Fruit fly (Drosophila melanogaster): Measurements from ENCODE around the gene Arf1.

Arf1 gene

dm6 chr3L:22871030-22871844 is 794 bp downstream of the Arf1 start (continued):
- TF ChIP-seq CG7786 (GFP tag; optimal IDR thresholded peaks at IDR 0.05) (peak; percentile 33), zen2 (GFP tag; IDR thresholded peaks at IDR 0.05; ENCODE audit: partially characterized antibody) (peak; percentile 43; the same call in 2 of the 3 replicates), CG18764 (GFP tag; optimal IDR thresholded peaks at IDR 0.05) (no peak), Atf3 (GFP tag; optimal IDR thresholded peaks at IDR 0.05) (no peak), ab (GFP tag; optimal IDR thresholded peaks at IDR 0.05) (no peak), Dp (GFP tag; optimal IDR thresholded peaks at IDR 0.05) (no peak), CG17568 (GFP tag; optimal IDR thresholded peaks at IDR 0.05) (no peak), CG18476 (GFP tag; optimal IDR thresholded peaks at IDR 0.05) (no peak), yki (optimal IDR thresholded peaks at IDR 0.05) (no peak), ATbp (GFP tag; optimal IDR thresholded peaks at IDR 0.05) (no peak), wor (GFP tag; IDR thresholded peaks at IDR 0.05) (no peak), CG10321 (GFP tag; IDR thresholded peaks at IDR 0.05) (no peak), Dref (GFP tag; IDR thresholded peaks at IDR 0.05) (peak; percentile 68), hb (GFP tag; IDR thresholded peaks at IDR 0.05; ENCODE audit: partially characterized antibody) (peak; percentile 17; the same call in 1 of the 3 replicates), CG6689 (GFP tag; IDR thresholded peaks at IDR 0.05) (no peak), zf30C (GFP tag; optimal IDR thresholded peaks at IDR 0.05) (no peak), CG17359 (tag; optimal IDR thresholded peaks at IDR 0.05) (no peak), pzg (GFP tag; optimal IDR thresholded peaks at IDR 0.05) (peak; percentile 1), crc (GFP tag; optimal IDR thresholded peaks at IDR 0.05) (no peak), Oaz (GFP tag; IDR thresholded peaks at IDR 0.05) (no peak), CG4360 (GFP tag; IDR thresholded peaks at IDR 0.05) (no peak), zfh1 (GFP tag; IDR thresholded peaks at IDR 0.05) (no peak), CG1792 (GFP tag; optimal IDR thresholded peaks at IDR 0.05) (no peak), CG11560 (tag; IDR thresholded peaks at IDR 0.05) (no peak), dysf (GFP tag; IDR thresholded peaks at IDR 0.05) (peak; percentile 54; the same call in 2 of the 3 replicates), CG2199 (GFP tag; IDR thresholded peaks at IDR 0.05) (no peak), CG4854 (GFP tag; optimal IDR thresholded peaks at IDR 0.05) (no peak), cwo (GFP tag; optimal IDR thresholded peaks at IDR 0.05) (no peak), CG17328 (GFP tag; IDR thresholded peaks at IDR 0.05) (no peak), CG15479 (GFP tag; optimal IDR thresholded peaks at IDR 0.05) (peak; percentile 52), hth (optimal IDR thresholded peaks at IDR 0.05) (no peak), fd96Cb (tag; optimal IDR thresholded peaks at IDR 0.05) (no peak), danr (GFP tag; IDR thresholded peaks at IDR 0.05) (no peak), bbx (GFP tag; IDR thresholded peaks at IDR 0.05; ENCODE audit: partially characterized antibody) (peak; percentile 67), peb (GFP tag; IDR thresholded peaks at IDR 0.05) (no peak), CG1647 (GFP tag; optimal IDR thresholded peaks at IDR 0.05) (no peak), jigr1 (GFP tag; IDR thresholded peaks at IDR 0.05) (no peak), Hand (GFP tag; optimal IDR thresholded peaks at IDR 0.05) (no peak), CG10979 (tag; optimal IDR thresholded peaks at IDR 0.05) (no peak), sug (tag; optimal IDR thresholded peaks at IDR 0.05) (no peak), kay (GFP tag; optimal IDR thresholded peaks at IDR 0.05) (no peak), CG7839 (tag; optimal IDR thresholded peaks at IDR 0.05) (no peak), sob (GFP tag; IDR thresholded peaks at IDR 0.05) (peak; percentile 14; the same call in 1 of the 2 replicates), CG34422 (GFP tag; IDR thresholded peaks at IDR 0.05) (peak; percentile 65; the same call in 2 of the 3 replicates), CG4404 (GFP tag; IDR thresholded peaks at IDR 0.05) (no peak), CG33557 (GFP tag; optimal IDR thresholded peaks at IDR 0.05) (no peak), dmrt11E (tag; optimal IDR thresholded peaks at IDR 0.05) (no peak), Dfd (GFP tag; optimal IDR thresholded peaks at IDR 0.05) (no peak), zen (tag; optimal IDR thresholded peaks at IDR 0.05) (no peak), CG3847 (GFP tag; IDR thresholded peaks at IDR 0.05) (peak; percentile 39), chn (GFP tag; optimal IDR thresholded peaks at IDR 0.05) (no peak)

Measured in whole organism, embryonic.